Worm (Caenorhabditis elegans): ENCODE results near the gene F01E11.3.

- no peak for TF ChIP-seq fkh-10 (GFP tag; optimal IDR thresholded peaks at IDR 0.05)
- TF ChIP-seq pqm-1 (tag; optimal IDR thresholded peaks at IDR 0.05): no peak
- TF ChIP-seq K02D7.2 (tag; optimal IDR thresholded peaks at IDR 0.05): no peak
- TF ChIP-seq nfya-1 (tag; optimal IDR thresholded peaks at IDR 0.05): peak; percentile 85
Observed at ce11 chrX:6934453-6934852, 32.7 kb upstream of the F01E11.3 start.
